Fruit fly (Drosophila melanogaster) whole organism, prepupa: ENCODE data around the gene Dus3.

Source experiments
- Blimp-1 ChIP-seq: fragments of 200-800 bp; sonication (Bioruptor generic); optimal IDR thresholded peaks from 3 replicates; lab custom pipeline; 2017; ENCODE audit warnings: missing biosample characterization, missing genetic modification characterization, mild to moderate bottlenecking, moderate library complexity, missing genetic modification reagents
- CG10631 ChIP-seq: fragments of 200-800 bp; sonication (Bioruptor generic); optimal IDR thresholded peaks from 2 replicates; lab custom pipeline; 2016; ENCODE audit warnings: missing biosample characterization, missing genetic modification characterization
- CG11762 ChIP-seq: fragments of 200-800 bp; sonication (Bioruptor generic); optimal IDR thresholded peaks from 3 replicates; lab custom pipeline; 2016; ENCODE audit warnings: missing biosample characterization, missing genetic modification characterization; ENCODE audit not compliant: insufficient read depth
- CG11902 ChIP-seq: fragments of 200-800 bp; sonication (Bioruptor generic); optimal IDR thresholded peaks from 3 replicates; lab custom pipeline; 2016; ENCODE audit warnings: missing biosample characterization, missing genetic modification characterization
- CG15336 ChIP-seq: fragments of 200-800 bp; sonication (Bioruptor generic); IDR thresholded peaks from 2 replicates; pipeline ENCODE4 v1.3.6; 2022; ENCODE audit warnings: missing biosample characterization, missing genetic modification characterization
- CG1621 ChIP-seq: fragments of 200-800 bp; sonication (Bioruptor generic); optimal IDR thresholded peaks from 3 replicates; lab custom pipeline; 2018; ENCODE audit warnings: missing biosample characterization, mild to moderate bottlenecking, missing genetic modification characterization
- CG3032 ChIP-seq: fragments of 200-800 bp; optimal IDR thresholded peaks from 2 replicates; lab custom pipeline; 2019; ENCODE audit warnings: missing biosample characterization, mild to moderate bottlenecking, missing genetic modification characterization, moderate library complexity
- CG31627 ChIP-seq: fragments of 200-800 bp; sonication (Bioruptor generic); optimal IDR thresholded peaks from 3 replicates; lab custom pipeline; 2016; ENCODE audit warnings: missing biosample characterization, missing genetic modification characterization
- CG32006 ChIP-seq: fragments of 200-800 bp; sonication (Bioruptor generic); optimal IDR thresholded peaks from 3 replicates; lab custom pipeline; 2017; ENCODE audit warnings: missing biosample characterization, mild to moderate bottlenecking, missing genetic modification characterization
- CG6163 ChIP-seq: fragments of 200-800 bp; sonication (Bioruptor generic); IDR thresholded peaks from 3 replicates; pipeline ENCODE4 v1.3.6; 2022; ENCODE audit warnings: missing biosample characterization, missing genetic modification characterization
- CG6276 ChIP-seq: fragments of 200-800 bp; sonication (Bioruptor generic); optimal IDR thresholded peaks from 2 replicates; lab custom pipeline; 2017; ENCODE audit warnings: missing biosample characterization, mild to moderate bottlenecking, missing genetic modification characterization
- CG6792 ChIP-seq: fragments of 200-800 bp; sonication (Bioruptor generic); optimal IDR thresholded peaks from 3 replicates; lab custom pipeline; 2016; ENCODE audit warnings: missing biosample characterization, missing genetic modification characterization
- CG7368 ChIP-seq: fragments of 200-800 bp; sonication (Bioruptor generic); optimal IDR thresholded peaks from 3 replicates; lab custom pipeline; 2016; ENCODE audit warnings: missing biosample characterization, missing genetic modification characterization
- CG8319 ChIP-seq: fragments of 200-800 bp; sonication (Bioruptor generic); optimal IDR thresholded peaks from 3 replicates; lab custom pipeline; 2016; ENCODE audit warnings: missing biosample characterization, missing genetic modification characterization
- CG8632 ChIP-seq: fragments of 200-800 bp; sonication (Bioruptor generic); optimal IDR thresholded peaks from 3 replicates; lab custom pipeline; 2016; ENCODE audit warnings: missing biosample characterization, missing genetic modification characterization
- CG9139 ChIP-seq: fragments of 200-800 bp; sonication (Bioruptor generic); optimal IDR thresholded peaks from 3 replicates; lab custom pipeline; 2017; ENCODE audit warnings: missing biosample characterization, mild to moderate bottlenecking, missing genetic modification characterization
- Eip78C ChIP-seq: fragments of 200-800 bp; sonication (Bioruptor generic); peaks from one replicate; lab custom pipeline; 2016; ENCODE audit warnings: missing biosample characterization, missing genetic modification characterization
- Eip93F ChIP-seq: fragments of 200-800 bp; sonication (Bioruptor generic); optimal IDR thresholded peaks from 2 replicates; lab custom pipeline; 2016; ENCODE audit warnings: missing biosample characterization, mild to moderate bottlenecking, missing genetic modification characterization
- Ets21C ChIP-seq: fragments of 200-800 bp; sonication (Bioruptor generic); optimal IDR thresholded peaks from 3 replicates; lab custom pipeline; 2016; ENCODE audit warnings: missing biosample characterization, missing genetic modification characterization
- Ets96B ChIP-seq: fragments of 200-800 bp; optimal IDR thresholded peaks from 2 replicates; lab custom pipeline; 2019; ENCODE audit warnings: missing biosample characterization, mild to moderate bottlenecking, missing genetic modification characterization, moderate library complexity
- Hr4 ChIP-seq: fragments of 200-800 bp; sonication (Bioruptor generic); optimal IDR thresholded peaks from 3 replicates; lab custom pipeline; 2016; ENCODE audit warnings: missing biosample characterization, missing genetic modification characterization
- Met ChIP-seq: fragments of 200-800 bp; sonication (Bioruptor generic); optimal IDR thresholded peaks from 3 replicates; lab custom pipeline; 2016; ENCODE audit warnings: missing biosample characterization, missing genetic modification characterization
- OdsH ChIP-seq: fragments of 200-800 bp; sonication (Bioruptor generic); optimal IDR thresholded peaks from 3 replicates; lab custom pipeline; 2016; ENCODE audit warnings: missing biosample characterization, missing genetic modification characterization
- Smox ChIP-seq: fragments of 200-800 bp; sonication (Bioruptor generic); optimal IDR thresholded peaks from 3 replicates; lab custom pipeline; 2016; ENCODE audit warnings: missing biosample characterization, missing genetic modification characterization
- achi ChIP-seq: fragments of 200-800 bp; sonication (Bioruptor generic); optimal IDR thresholded peaks from 3 replicates; lab custom pipeline; 2016; ENCODE audit warnings: missing biosample characterization, missing genetic modification characterization
- cyc ChIP-seq: fragments of 200-800 bp; sonication (Bioruptor generic); optimal IDR thresholded peaks from 3 replicates; lab custom pipeline; 2016; ENCODE audit warnings: missing biosample characterization, missing genetic modification characterization
- dac ChIP-seq: fragments of 200-800 bp; sonication (Bioruptor generic); optimal IDR thresholded peaks from 2 replicates; lab custom pipeline; 2017; ENCODE audit warnings: missing biosample characterization, mild to moderate bottlenecking, missing genetic modification characterization
- dsx ChIP-seq: fragments of 200-800 bp; optimal IDR thresholded peaks from 3 replicates; lab custom pipeline; 2019; ENCODE audit warnings: missing biosample characterization, mild to moderate bottlenecking, missing genetic modification characterization, moderate library complexity; ENCODE audit not compliant: poor library complexity, severe bottlenecking
- eg ChIP-seq: fragments of 200-800 bp; sonication (Bioruptor generic); IDR thresholded peaks from 3 replicates; pipeline ENCODE4 v1.3.6; 2022; ENCODE audit warnings: missing biosample characterization, missing genetic modification characterization
- fd85E ChIP-seq: fragments of 200-800 bp; sonication (Bioruptor generic); optimal IDR thresholded peaks from 3 replicates; lab custom pipeline; 2016; ENCODE audit warnings: missing biosample characterization, missing genetic modification characterization
- lz ChIP-seq: fragments of 200-800 bp; sonication (Bioruptor generic); optimal IDR thresholded peaks from 3 replicates; lab custom pipeline; 2016; ENCODE audit warnings: missing biosample characterization, missing genetic modification characterization
- salr ChIP-seq, 2 experiments: fragments of 200-800 bp; sonication (Bioruptor generic); optimal IDR thresholded peaks; 3 replicates each; lab custom pipeline; 2016 to 2018; ENCODE audit warnings: missing biosample characterization in 2 of 2, missing genetic modification characterization in 2 of 2, mild to moderate bottlenecking in 1 of 2
- svp ChIP-seq: fragments of 200-800 bp; sonication (Bioruptor generic); peaks from one replicate; lab custom pipeline; 2016; ENCODE audit warnings: missing biosample characterization, missing genetic modification characterization
- topi ChIP-seq: fragments of 200-800 bp; sonication (Bioruptor generic); optimal IDR thresholded peaks from 3 replicates; lab custom pipeline; 2016; ENCODE audit warnings: missing biosample characterization, missing genetic modification characterization
- vri ChIP-seq: fragments of 200-800 bp; sonication (Bioruptor generic); optimal IDR thresholded peaks from 3 replicates; lab custom pipeline; 2016; ENCODE audit warnings: missing biosample characterization, mild to moderate bottlenecking, missing genetic modification characterization

Dus3 gene

DNA sequence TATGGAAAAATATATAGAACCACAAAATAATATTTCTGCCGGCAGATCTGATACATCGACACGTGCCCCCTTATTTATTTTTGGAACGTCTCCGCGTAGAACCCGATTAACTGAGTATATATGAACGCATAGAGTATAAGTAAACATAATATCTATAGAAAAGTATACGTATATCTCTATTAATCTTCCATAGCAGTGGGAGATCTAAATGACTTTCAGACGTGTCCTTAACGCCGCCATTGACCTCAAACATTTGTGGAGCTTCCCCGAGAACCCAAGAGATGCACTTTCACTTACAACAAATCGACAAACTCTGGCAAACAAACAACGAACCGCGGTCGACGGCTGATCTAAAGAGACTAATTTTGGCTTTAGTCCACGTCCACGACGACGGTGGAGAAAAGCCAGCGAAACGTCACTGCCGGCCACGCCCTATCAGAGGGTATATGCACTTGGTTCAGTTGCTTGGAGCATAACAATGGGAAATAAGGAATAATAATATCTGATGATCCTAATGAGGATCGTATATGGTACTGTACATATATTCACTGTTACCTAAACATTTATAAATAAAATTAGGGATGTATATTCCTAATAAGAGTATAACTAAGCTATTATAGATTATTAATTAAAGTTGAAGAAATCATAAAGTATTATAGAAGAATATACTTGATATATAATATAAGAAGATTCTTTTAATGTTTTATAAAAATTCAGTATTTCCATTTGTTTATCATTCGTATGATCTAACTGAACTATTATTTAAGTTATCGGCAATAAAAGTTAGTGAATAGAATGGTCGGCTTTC, 5.3 kb downstream of the Dus3 start, which contains the start of gene fbp (continued):
- TF ChIP-seq CG15336 (peak; percentile 39; the same call in 1 of the 2 replicates), Ets21C (GFP tag; lab: Kevin White, UChicago) (no peak), dsx (peak; percentile 73), CG31627 (GFP tag; lab: Kevin White, UChicago) (peak; percentile 60), Ets96B (peak; percentile 73), Hr4 (GFP tag; lab: Kevin White, UChicago) (peak; percentile 56), CG6276 (GFP tag; lab: Kevin White, UChicago) (peak; percentile 84), CG10631 (GFP tag; lab: Kevin White, UChicago) (peak; percentile 84), CG1621 (tag; lab: Kevin White, UChicago) (no peak), topi (GFP tag; lab: Kevin White, UChicago) (peak; percentile 41), cyc (peak; percentile 57), CG7368 (GFP tag; lab: Kevin White, UChicago) (peak; percentile 41), dac (GFP tag; lab: Kevin White, UChicago) (peak; percentile 56), CG8319 (peak; percentile 50), CG11762 (GFP tag; lab: Kevin White, UChicago) (peak; percentile 52), CG6792 (GFP tag; lab: Kevin White, UChicago) (peak; percentile 69), Met (GFP tag; lab: Kevin White, UChicago) (peak; percentile 56), OdsH (GFP tag; lab: Kevin White, UChicago) (peak; percentile 66), CG9139 (GFP tag; lab: Kevin White, UChicago) (peak; percentile 30), Smox (GFP tag; lab: Kevin White, UChicago) (peak; percentile 47), CG3032 (tag; lab: Kevin White, UChicago) (peak; percentile 77), Eip93F (GFP tag; lab: Kevin White, UChicago) (peak; percentile 20), Blimp-1 (peak; percentile 82), salr (GFP tag; optimal IDR thresholded peaks at IDR 0.05; lab: Kevin White, UChicago) (peak in 1 of 2 experiments; percentile 93), CG6163 (GFP tag; lab: Robert Waterston, UW) (peak; percentile 53), svp (GFP tag; lab: Kevin White, UChicago) (peak; percentile 85), lz (GFP tag; lab: Kevin White, UChicago) (peak; percentile 54), vri (GFP tag; lab: Kevin White, UChicago) (peak; percentile 32)

DNA sequence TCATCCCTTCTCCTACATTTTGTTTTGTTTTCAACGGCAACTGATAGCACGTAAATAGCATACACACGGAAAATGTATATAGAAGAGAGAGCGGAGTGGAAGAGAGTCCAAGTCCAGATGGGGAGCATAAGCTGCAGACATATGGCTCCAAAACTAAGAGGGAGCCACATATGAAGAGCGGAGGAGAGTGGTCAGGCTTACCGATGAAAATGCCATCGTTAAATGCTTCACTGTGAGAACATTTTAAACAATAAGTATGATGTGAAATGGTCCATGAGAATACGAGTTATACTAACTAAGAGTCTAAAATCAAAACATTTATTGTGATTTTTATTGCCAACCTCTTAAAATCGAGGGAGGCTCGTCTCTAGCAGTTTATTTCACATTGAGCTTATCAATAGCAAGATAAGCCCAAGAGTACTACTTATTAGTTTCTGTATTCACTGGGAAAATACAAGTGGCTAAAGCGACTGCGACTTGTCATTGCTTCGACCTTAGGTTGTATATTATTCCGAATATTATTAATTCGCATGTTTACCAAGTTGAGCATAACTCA, 6.0 kb downstream of the Dus3 start:
- TF ChIP-seq fd85E (GFP tag; lab: Kevin White, UChicago) (no peak), vri (GFP tag; lab: Kevin White, UChicago) (peak; percentile 23), salr (GFP tag; optimal IDR thresholded peaks at IDR 0.05; lab: Kevin White, UChicago) (peak in 1 of 2 experiments; percentile 86), topi (GFP tag; lab: Kevin White, UChicago) (no peak), CG32006 (GFP tag; lab: Kevin White, UChicago) (no peak), CG15336 (0 out of 2 replicates have a peak, but pooled peaks have one; percentile 2), eg (GFP tag; lab: Robert Waterston, UW) (no peak; the same call in 2 of the 3 replicates), Eip78C (peak; percentile 41), CG11902 (GFP tag; lab: Kevin White, UChicago) (no peak), CG8632 (GFP tag; lab: Kevin White, UChicago) (peak; percentile 39), CG6276 (GFP tag; lab: Kevin White, UChicago) (peak; percentile 70)

DNA sequence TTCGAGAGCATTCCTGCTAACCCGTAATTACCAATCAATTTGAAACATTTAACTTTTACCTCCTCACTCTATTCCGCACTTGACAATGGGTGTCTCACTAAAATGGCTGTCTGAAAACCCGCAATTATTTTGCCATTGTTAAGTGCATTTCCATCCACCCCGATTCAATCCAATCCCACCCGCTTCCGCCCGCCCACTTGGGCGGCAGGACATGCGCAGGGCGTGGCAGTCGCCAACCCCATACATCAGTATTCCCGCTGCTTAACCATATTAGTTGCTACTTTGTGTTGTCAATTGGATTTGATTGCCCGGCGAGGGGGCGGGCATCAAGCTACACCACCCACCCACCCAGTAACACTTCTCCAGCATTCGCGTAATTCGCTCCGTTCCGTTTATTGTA, 6.7 kb downstream of the Dus3 start:
- TF ChIP-seq achi, result no peak
- TF ChIP-seq topi (GFP tag; lab: Kevin White, UChicago), result no peak
- no peak for TF ChIP-seq Ets96B
